Comparison of ENCODE assay signal across 3 fruit fly cellular contexts in the genomic region with DNA sequence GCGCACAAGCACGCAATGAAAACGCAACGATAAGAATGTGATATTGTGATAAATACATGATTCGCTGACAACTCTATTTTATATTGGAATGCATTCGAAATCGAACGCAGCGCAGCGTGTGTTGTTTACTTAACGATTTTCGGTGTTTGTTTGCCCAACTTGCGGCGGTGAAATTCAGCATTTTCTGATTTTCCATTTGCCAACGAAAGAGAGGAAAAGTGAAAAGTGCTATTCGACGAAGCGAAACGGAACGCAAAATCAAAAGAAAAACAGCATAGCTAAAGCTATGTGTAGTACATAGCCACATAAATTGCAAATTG.
TF ChIP-seq lines count a peak whose summit lies in the region.

No protein-coding gene starts in this region.

- no peak for TF ChIP-seq CTCF in whole organism, embryonic (GFP tag; optimal IDR thresholded peaks at IDR 0.05; lab: Kevin White, UChicago)

TF ChIP-seq in whole organism, adult, 20 proteins besides CTCF, POLR2A, EP300 and RAD21:
- peak; percentile 90 for TF ChIP-seq tj (GFP tag; optimal IDR thresholded peaks at IDR 0.05; lab: Kevin White, UChicago)
- TF ChIP-seq toe (GFP tag; optimal IDR thresholded peaks at IDR 0.05; lab: Kevin White, UChicago), result no peak
- TF ChIP-seq CG7101 (tag; optimal IDR thresholded peaks at IDR 0.05; lab: Kevin White, UChicago), result no peak
TF ChIP-seq in whole organism, adult: peak in this region for 1.

TF ChIP-seq in whole organism, embryonic, 481 proteins besides CTCF, POLR2A, EP300 and RAD21:
- TF ChIP-seq rib (GFP tag; IDR thresholded peaks at IDR 0.05; lab: Robert Waterston, UW) (no peak), CG2116 (GFP tag; optimal IDR thresholded peaks at IDR 0.05; lab: Kevin White, UChicago) (no peak), ERR (GFP tag; optimal IDR thresholded peaks at IDR 0.05; lab: Kevin White, UChicago) (no peak), Blimp-1 (GFP tag; optimal IDR thresholded peaks at IDR 0.05; lab: Kevin White, UChicago) (peak; percentile 33), sna (GFP tag; IDR thresholded peaks at IDR 0.05; lab: Robert Waterston, UW; ENCODE audit: partially characterized antibody) (no peak), row (GFP tag; IDR thresholded peaks at IDR 0.05; lab: Robert Waterston, UW) (no peak), pfk (GFP tag; optimal IDR thresholded peaks at IDR 0.05; lab: Kevin White, UChicago) (no peak), CG4360 (GFP tag; IDR thresholded peaks at IDR 0.05; lab: Robert Waterston, UW) (no peak), CG8924 (tag; optimal IDR thresholded peaks at IDR 0.05; lab: Kevin White, UChicago) (no peak), B-H2 (GFP tag; optimal IDR thresholded peaks at IDR 0.05; lab: Kevin White, UChicago) (no peak), CoRest (tag; optimal IDR thresholded peaks at IDR 0.05; lab: Kevin White, UChicago) (no peak), CG13287 (GFP tag; IDR thresholded peaks at IDR 0.05; lab: Robert Waterston, UW; ENCODE audit: partially characterized antibody) (no peak), CG18011 (GFP tag; optimal IDR thresholded peaks at IDR 0.05; lab: Kevin White, UChicago) (no peak), CG17328 (GFP tag; IDR thresholded peaks at IDR 0.05; lab: Robert Waterston, UW) (no peak), ATbp (GFP tag; optimal IDR thresholded peaks at IDR 0.05; lab: Kevin White, UChicago) (peak; percentile 27), wor (GFP tag; IDR thresholded peaks at IDR 0.05; lab: Robert Waterston, UW) (no peak), YL-1 (GFP tag; optimal IDR thresholded peaks at IDR 0.05; lab: Kevin White, UChicago) (no peak), grau (tag; optimal IDR thresholded peaks at IDR 0.05; lab: Kevin White, UChicago) (no peak), kni (GFP tag; optimal IDR thresholded peaks at IDR 0.05; lab: Kevin White, UChicago) (peak; percentile 59), wdn (GFP tag; IDR thresholded peaks at IDR 0.05; lab: Robert Waterston, UW) (no peak), lola (GFP tag; optimal IDR thresholded peaks at IDR 0.05; lab: Kevin White, UChicago) (no peak), Jarid2 (GFP tag; optimal IDR thresholded peaks at IDR 0.05; lab: Kevin White, UChicago) (peak; percentile 61), CG10274 (GFP tag; optimal IDR thresholded peaks at IDR 0.05; lab: Kevin White, UChicago) (no peak), CG3995 (GFP tag; optimal IDR thresholded peaks at IDR 0.05; lab: Kevin White, UChicago) (no peak), Med (GFP tag; lab: Kevin White, UChicago) (no peak), CG1602 (GFP tag; optimal IDR thresholded peaks at IDR 0.05; lab: Kevin White, UChicago) (no peak), CG32767 (GFP tag; IDR thresholded peaks at IDR 0.05; lab: Robert Waterston, UW) (no peak), zf30C (GFP tag; optimal IDR thresholded peaks at IDR 0.05; lab: Kevin White, UChicago) (no peak), sqz (GFP tag; optimal IDR thresholded peaks at IDR 0.05; lab: Kevin White, UChicago) (peak; percentile 6), tap (tag; optimal IDR thresholded peaks at IDR 0.05; lab: Kevin White, UChicago) (no peak), Asciz (GFP tag; optimal IDR thresholded peaks at IDR 0.05; lab: Kevin White, UChicago) (no peak), CG5245 (GFP tag; optimal IDR thresholded peaks at IDR 0.05; lab: Kevin White, UChicago) (no peak), ac (GFP tag; optimal IDR thresholded peaks at IDR 0.05; lab: Kevin White, UChicago) (peak; percentile 1), tup (GFP tag; optimal IDR thresholded peaks at IDR 0.05; lab: Kevin White, UChicago) (no peak), gsb (GFP tag; IDR thresholded peaks at IDR 0.05; lab: Robert Waterston, UW) (no peak), ase (GFP tag; IDR thresholded peaks at IDR 0.05; lab: Robert Waterston, UW) (no peak), Lim3 (GFP tag; IDR thresholded peaks at IDR 0.05; lab: Robert Waterston, UW) (no peak), p53 (GFP tag; optimal IDR thresholded peaks at IDR 0.05; lab: Kevin White, UChicago) (no peak), Gsc (GFP tag; IDR thresholded peaks at IDR 0.05; lab: Robert Waterston, UW) (no peak), CG5953 (GFP tag; IDR thresholded peaks at IDR 0.05; lab: Robert Waterston, UW) (no peak), hb (GFP tag; IDR thresholded peaks at IDR 0.05; lab: Robert Waterston, UW; ENCODE audit: partially characterized antibody) (no peak), Dek (tag; optimal IDR thresholded peaks at IDR 0.05; lab: Kevin White, UChicago) (no peak), CG10431 (GFP tag; optimal IDR thresholded peaks at IDR 0.05; lab: Kevin White, UChicago) (no peak), tll (GFP tag; optimal IDR thresholded peaks at IDR 0.05; lab: Kevin White, UChicago) (no peak)

TF ChIP-seq in whole organism, prepupa, 60 proteins besides CTCF, POLR2A, EP300 and RAD21:
- TF ChIP-seq CG8119 (GFP tag; IDR thresholded peaks at IDR 0.05; lab: Robert Waterston, UW), result no peak
- no peak for TF ChIP-seq CG6808 (GFP tag; optimal IDR thresholded peaks at IDR 0.05; lab: Kevin White, UChicago)
- peak; percentile 83 for TF ChIP-seq fkh (GFP tag; optimal IDR thresholded peaks at IDR 0.05; lab: Kevin White, UChicago)
